Worm (Caenorhabditis elegans) whole organism, young adult: Measurements from ENCODE around the gene C34B4.3.

ENCODE experiments used
- C17E4.6 ChIP-seq: fragments of 200-800 bp; sonication (Bioruptor generic); IDR thresholded peaks from 2 replicates; pipeline ENCODE4 v1.3.6; 2022; ENCODE audit warnings: missing genetic modification reagents, missing genetic modification characterization, missing compliant biosample characterization
- mcd-1 ChIP-seq: fragments of 200-800 bp; sonication (Bioruptor generic); IDR thresholded peaks from 2 replicates; pipeline ENCODE4 v1.3.6; 2022; ENCODE audit warnings: missing genetic modification reagents, missing genetic modification characterization, missing compliant biosample characterization
- mel-28 ChIP-seq: sonication (generic microtip); optimal IDR thresholded peaks from 2 replicates; lab custom pipeline; 2016; ENCODE audit warnings: borderline replicate concordance, mild to moderate bottlenecking, missing genetic modification characterization, missing compliant biosample characterization
- nhr-90 ChIP-seq: sonication (generic microtip); optimal IDR thresholded peaks from 2 replicates; lab custom pipeline; 2016; ENCODE audit warnings: missing genotype, mild to moderate bottlenecking, missing genetic modification characterization, missing compliant biosample characterization
- pha-4 ChIP-seq: fragments of 150-350 bp; sonication (generic microtip); optimal IDR thresholded peaks from 2 replicates; lab custom pipeline; 2014; ENCODE audit warnings: missing biosample characterization, missing genetic modification reagents, missing genetic modification characterization
- snpc-3.4 ChIP-seq: sonication (generic microtip); optimal IDR thresholded peaks from 2 replicates; lab custom pipeline; 2017; ENCODE audit warnings: missing genetic modification characterization, mild to moderate bottlenecking, missing compliant biosample characterization, antibody characterized with exemption, moderate library complexity, missing genotype, missing genetic modification reagents
- unc-62 ChIP-seq: fragments of 150-350 bp; optimal IDR thresholded peaks from 2 replicates; lab custom pipeline; 2014; ENCODE audit warnings: missing biosample characterization, missing genetic modification reagents, missing genetic modification characterization
- xnd-1 ChIP-seq: sonication (generic microtip); optimal IDR thresholded peaks from 2 replicates; lab custom pipeline; 2016; ENCODE audit warnings: missing genotype, missing genetic modification reagents, missing genetic modification characterization, missing compliant biosample characterization
- zim-3 ChIP-seq: sonication (generic microtip); optimal IDR thresholded peaks from 2 replicates; lab custom pipeline; 2017; ENCODE audit warnings: mild to moderate bottlenecking, missing genetic modification characterization, moderate library complexity, missing compliant biosample characterization
- ztf-22 ChIP-seq: fragments of 200-800 bp; sonication (Bioruptor generic); optimal IDR thresholded peaks from 2 replicates; lab custom pipeline; 2018; ENCODE audit warnings: mild to moderate bottlenecking, missing genetic modification characterization, moderate library complexity, missing compliant biosample characterization
- ztf-25 ChIP-seq: fragments of 200-800 bp; sonication (Bioruptor generic); IDR thresholded peaks from 2 replicates; pipeline ENCODE4 v1.3.6; 2022; ENCODE audit warnings: missing genetic modification reagents, missing genetic modification characterization, missing compliant biosample characterization

ce11 chrV:13075432-13075831 is 4.5 kb upstream of the C34B4.3 start:
- TF ChIP-seq unc-62 (GFP tag; lab: Kevin White, UChicago) (no peak), zim-3 (tag; lab: Kevin White, UChicago) (no peak), mcd-1 (no peak), pha-4 (tag; lab: Kevin White, UChicago) (no peak), ztf-25 (GFP tag; lab: Robert Waterston, UW) (no peak), C17E4.6 (GFP tag; lab: Robert Waterston, UW) (no peak), xnd-1 (no peak), mel-28 (no peak), nhr-90 (tag; lab: Kevin White, UChicago) (no peak), ztf-22 (no peak), snpc-3.4 (no peak)
